Fruit fly (Drosophila melanogaster) whole organism, embryonic: ENCODE data around the gene ND-PDSW.

Experiments
- Blimp-1 ChIP-seq: fragments of 200-800 bp; sonication (Bioruptor generic); optimal IDR thresholded peaks from 3 replicates; lab custom pipeline; 2018; ENCODE audit warnings: missing biosample characterization, missing genetic modification characterization, mild to moderate bottlenecking, moderate library complexity, missing genetic modification reagents
- BtbVII ChIP-seq: fragments of 200-800 bp; sonication (Bioruptor generic); optimal IDR thresholded peaks from 3 replicates; lab custom pipeline; 2017; ENCODE audit warnings: missing biosample characterization, mild to moderate bottlenecking, missing genetic modification characterization
- CG10209 ChIP-seq: fragments of 200-800 bp; sonication (Bioruptor generic); optimal IDR thresholded peaks from 3 replicates; lab custom pipeline; 2017; ENCODE audit warnings: missing biosample characterization, mild to moderate bottlenecking, missing genetic modification characterization, missing genetic modification reagents
- CG10267 ChIP-seq: fragments of 200-800 bp; sonication (Bioruptor generic); optimal IDR thresholded peaks from 2 replicates; lab custom pipeline; 2018; ENCODE audit warnings: missing biosample characterization, mild to moderate bottlenecking, missing genetic modification characterization, moderate library complexity
- CG10543 ChIP-seq: fragments of 200-800 bp; sonication (Bioruptor generic); optimal IDR thresholded peaks from 3 replicates; lab custom pipeline; 2017; ENCODE audit warnings: missing biosample characterization, mild to moderate bottlenecking, missing genetic modification characterization, moderate library complexity
- CG1233 ChIP-seq: fragments of 200-800 bp; sonication (Bioruptor generic); optimal IDR thresholded peaks from 4 replicates; lab custom pipeline; 2018; ENCODE audit warnings: missing biosample characterization, mild to moderate bottlenecking, missing genetic modification characterization
- CG15601 ChIP-seq: fragments of 200-800 bp; sonication (Bioruptor generic); optimal IDR thresholded peaks from 3 replicates; lab custom pipeline; 2019; ENCODE audit warnings: missing biosample characterization, mild to moderate bottlenecking, missing genetic modification characterization, moderate library complexity
- CG1602 ChIP-seq: fragments of 200-800 bp; sonication (Bioruptor generic); optimal IDR thresholded peaks from 3 replicates; lab custom pipeline; 2016; ENCODE audit warnings: missing biosample characterization, missing genetic modification characterization
- CG16779 ChIP-seq: fragments of 200-800 bp; sonication (Bioruptor generic); IDR thresholded peaks from 2 replicates; pipeline ENCODE4 v1.3.6; 2022; ENCODE audit warnings: missing biosample characterization, missing genetic modification characterization
- CG17829 ChIP-seq: fragments of 200-800 bp; optimal IDR thresholded peaks from 2 replicates; lab custom pipeline; 2019; ENCODE audit warnings: missing biosample characterization, mild to moderate bottlenecking, missing genetic modification characterization, moderate library complexity
- CG2120 ChIP-seq: fragments of 200-800 bp; sonication (Bioruptor generic); optimal IDR thresholded peaks from 3 replicates; lab custom pipeline; 2016; ENCODE audit warnings: missing biosample characterization, missing genetic modification characterization
- CG2129 ChIP-seq: fragments of 200-800 bp; sonication (Bioruptor generic); IDR thresholded peaks from 2 replicates; pipeline ENCODE4 v1.3.6; 2022; ENCODE audit warnings: missing biosample characterization, missing genetic modification characterization; ENCODE audit not compliant: partially characterized antibody
- CG31441 ChIP-seq: fragments of 200-800 bp; sonication (Bioruptor generic); IDR thresholded peaks from 2 replicates; pipeline ENCODE4 v1.3.6; 2022; ENCODE audit warnings: missing biosample characterization, missing genetic modification characterization
- CG32772 ChIP-seq: fragments of 200-800 bp; sonication (Bioruptor generic); IDR thresholded peaks from 2 replicates; pipeline ENCODE4 v1.3.6; 2022; ENCODE audit warnings: missing biosample characterization, missing genetic modification characterization
- CG4282 ChIP-seq: fragments of 200-800 bp; sonication (Bioruptor generic); optimal IDR thresholded peaks from 2 replicates; lab custom pipeline; 2016; ENCODE audit warnings: missing biosample characterization, missing genetic modification characterization
- CG4424 ChIP-seq: fragments of 200-800 bp; sonication (Bioruptor generic); optimal IDR thresholded peaks from 3 replicates; lab custom pipeline; 2016; ENCODE audit warnings: missing biosample characterization, missing genetic modification characterization
- CG5180 ChIP-seq: fragments of 200-800 bp; sonication (Bioruptor generic); optimal IDR thresholded peaks from 3 replicates; lab custom pipeline; 2017; ENCODE audit warnings: missing biosample characterization, missing genetic modification characterization, mild to moderate bottlenecking, moderate library complexity, missing genetic modification reagents
- CG6654 ChIP-seq: fragments of 200-800 bp; sonication (Bioruptor generic); optimal IDR thresholded peaks from 2 replicates; lab custom pipeline; 2017; ENCODE audit warnings: missing biosample characterization, mild to moderate bottlenecking, missing genetic modification characterization
- CG6683 ChIP-seq: fragments of 200-800 bp; sonication (Bioruptor generic); optimal IDR thresholded peaks from 2 replicates; lab custom pipeline; 2017; ENCODE audit warnings: missing biosample characterization, mild to moderate bottlenecking, missing genetic modification characterization, missing genetic modification reagents
- CG8478 ChIP-seq: fragments of >200 bp; optimal IDR thresholded peaks from 2 replicates; lab custom pipeline; 2018
- CG9437 ChIP-seq: fragments of 200-800 bp; sonication (Bioruptor generic); optimal IDR thresholded peaks from 2 replicates; lab custom pipeline; 2018; ENCODE audit warnings: missing biosample characterization, mild to moderate bottlenecking, missing genetic modification characterization
- CHES-1-like ChIP-seq: fragments of 200-800 bp; sonication (Bioruptor generic); optimal IDR thresholded peaks from 2 replicates; lab custom pipeline; 2016; ENCODE audit warnings: missing biosample characterization, missing genetic modification characterization
- D ChIP-seq, 2 experiments: fragments of 200-800 bp in 1 of 2; fragments of >200 bp in 1 of 2; sonication (Bioruptor generic) in 1 of 2; optimal IDR thresholded peaks; 2 replicates in 1 of 2; 3 replicates in 1 of 2; lab custom pipeline; 2017; ENCODE audit warnings: mild to moderate bottlenecking in 1 of 2, missing biosample characterization in 1 of 2, missing genetic modification characterization in 1 of 2, missing genetic modification reagents in 1 of 2
- Deaf1 ChIP-seq: fragments of 200-800 bp; optimal IDR thresholded peaks from 3 replicates; lab custom pipeline; 2019; ENCODE audit warnings: missing biosample characterization, mild to moderate bottlenecking, missing genetic modification characterization, moderate library complexity
- Doc2 ChIP-seq: fragments of 200-800 bp; sonication (Bioruptor generic); IDR thresholded peaks from 2 replicates; pipeline ENCODE4 v1.3.6; 2022; ENCODE audit warnings: missing biosample characterization, missing genetic modification characterization
- Drgx ChIP-seq: fragments of 200-800 bp; sonication (Bioruptor generic); IDR thresholded peaks from 2 replicates; pipeline ENCODE4 v1.3.6; 2022; ENCODE audit warnings: missing biosample characterization, missing genetic modification characterization
- E2f1 ChIP-seq: fragments of 200-800 bp; sonication (Bioruptor generic); IDR thresholded peaks from 2 replicates; pipeline ENCODE4 v1.3.6; 2022; ENCODE audit warnings: missing biosample characterization, missing genetic modification characterization
- GATAe ChIP-seq: fragments of 200-800 bp; sonication (Bioruptor generic); conservative IDR thresholded peaks from 2 replicates; pipeline ENCODE4 v1.3.6; 2022; ENCODE audit warnings: missing biosample characterization, missing genetic modification characterization
- H2.0 ChIP-seq: fragments of 200-800 bp; sonication (Bioruptor generic); IDR thresholded peaks from 2 replicates; pipeline ENCODE4 v1.3.6; 2022; ENCODE audit warnings: missing biosample characterization, missing genetic modification characterization
- HLH3B ChIP-seq: fragments of 200-800 bp; sonication (Bioruptor generic); IDR thresholded peaks from 2 replicates; pipeline ENCODE4 v1.3.6; 2022; ENCODE audit warnings: missing biosample characterization, missing genetic modification characterization
- HmgZ ChIP-seq: fragments of 200-800 bp; sonication (Bioruptor generic); optimal IDR thresholded peaks from 2 replicates; lab custom pipeline; 2018; ENCODE audit warnings: missing biosample characterization, mild to moderate bottlenecking, missing genetic modification characterization
- MESR4 ChIP-seq: fragments of 200-800 bp; sonication (Bioruptor generic); optimal IDR thresholded peaks from 2 replicates; lab custom pipeline; 2018; ENCODE audit warnings: missing biosample characterization, mild to moderate bottlenecking, missing genetic modification characterization, moderate library complexity
- Mad ChIP-seq: fragments of 200-800 bp; sonication (Bioruptor generic); optimal IDR thresholded peaks from 2 replicates; lab custom pipeline; 2016; ENCODE audit warnings: missing biosample characterization, missing genetic modification characterization
- Mes4 ChIP-seq: fragments of 200-800 bp; sonication (Bioruptor generic); optimal IDR thresholded peaks from 2 replicates; lab custom pipeline; 2016; ENCODE audit warnings: missing biosample characterization, missing genetic modification characterization
- Oaz ChIP-seq: fragments of 200-800 bp; sonication (Bioruptor generic); IDR thresholded peaks from 2 replicates; pipeline ENCODE4 v1.3.6; 2022; ENCODE audit warnings: missing biosample characterization, missing genetic modification characterization
- Optix ChIP-seq: fragments of 200-800 bp; sonication (Bioruptor generic); IDR thresholded peaks from 3 replicates; pipeline ENCODE4 v1.3.6; 2022; ENCODE audit warnings: missing biosample characterization, missing genetic modification characterization
- Sox102F ChIP-seq: fragments of 200-800 bp; sonication (Bioruptor generic); optimal IDR thresholded peaks from 2 replicates; lab custom pipeline; 2018; ENCODE audit warnings: missing biosample characterization, mild to moderate bottlenecking, missing genetic modification characterization, moderate library complexity
- Spps ChIP-seq: fragments of 200-800 bp; sonication (Bioruptor generic); optimal IDR thresholded peaks from 2 replicates; lab custom pipeline; 2018; ENCODE audit warnings: missing biosample characterization, mild to moderate bottlenecking, missing genetic modification characterization
- Stat92E ChIP-seq, 3 experiments: fragments of >200 bp in 2 of 3; fragments of 200-800 bp in 1 of 3; sonication (Bioruptor generic) in 1 of 3; optimal IDR thresholded peaks; 2 replicates each; lab custom pipeline; 2017 to 2019; ENCODE audit warnings: missing biosample characterization in 3 of 3, missing genetic modification characterization in 3 of 3, mild to moderate bottlenecking in 1 of 3, moderate library complexity in 1 of 3
- YL-1 ChIP-seq: fragments of 200-800 bp; sonication (Bioruptor generic); optimal IDR thresholded peaks from 3 replicates; lab custom pipeline; 2017; ENCODE audit warnings: missing biosample characterization, mild to moderate bottlenecking, missing genetic modification characterization
- aop ChIP-seq: fragments of 200-800 bp; sonication (Bioruptor generic); IDR thresholded peaks from 2 replicates; pipeline ENCODE4 v1.3.6; 2022; ENCODE audit warnings: missing biosample characterization, missing genetic modification characterization
- disco-r ChIP-seq: fragments of 200-800 bp; sonication (Bioruptor generic); optimal IDR thresholded peaks from 2 replicates; lab custom pipeline; 2016; ENCODE audit warnings: missing biosample characterization, missing genetic modification characterization
- gce ChIP-seq: fragments of 200-800 bp; sonication (Bioruptor generic); IDR thresholded peaks from 3 replicates; pipeline ENCODE4 v1.3.6; 2022; ENCODE audit warnings: missing biosample characterization, missing genetic modification characterization
- klu ChIP-seq: fragments of 200-800 bp; sonication (Bioruptor generic); IDR thresholded peaks from 2 replicates; pipeline ENCODE4 v1.3.6; 2022; ENCODE audit warnings: missing biosample characterization, missing genetic modification characterization
- mam ChIP-seq: fragments of 200-800 bp; sonication (Bioruptor generic); optimal IDR thresholded peaks from 3 replicates; lab custom pipeline; 2016; ENCODE audit warnings: missing biosample characterization, missing genetic modification characterization
- oc ChIP-seq: fragments of 200-800 bp; sonication (Bioruptor generic); optimal IDR thresholded peaks from 2 replicates; lab custom pipeline; 2018; ENCODE audit warnings: missing biosample characterization, mild to moderate bottlenecking, missing genetic modification characterization, moderate library complexity
- pita ChIP-seq: fragments of 200-800 bp; sonication (Bioruptor generic); optimal IDR thresholded peaks from 2 replicates; lab custom pipeline; 2017; ENCODE audit warnings: missing biosample characterization, mild to moderate bottlenecking, missing genetic modification characterization
- sr ChIP-seq: fragments of 200-800 bp; sonication (Bioruptor generic); IDR thresholded peaks from 3 replicates; pipeline ENCODE4 v1.3.6; 2022; ENCODE audit warnings: missing biosample characterization, missing genetic modification characterization
- stc ChIP-seq: fragments of 200-800 bp; sonication (Bioruptor generic); IDR thresholded peaks from 2 replicates; pipeline ENCODE4 v1.3.6; 2022; ENCODE audit warnings: missing biosample characterization, missing genetic modification characterization
- tup ChIP-seq: fragments of 200-800 bp; sonication (Bioruptor generic); optimal IDR thresholded peaks from 2 replicates; lab custom pipeline; 2016; ENCODE audit warnings: missing biosample characterization, mild to moderate bottlenecking, missing genetic modification characterization, moderate library complexity

The ND-PDSW gene

DNA sequence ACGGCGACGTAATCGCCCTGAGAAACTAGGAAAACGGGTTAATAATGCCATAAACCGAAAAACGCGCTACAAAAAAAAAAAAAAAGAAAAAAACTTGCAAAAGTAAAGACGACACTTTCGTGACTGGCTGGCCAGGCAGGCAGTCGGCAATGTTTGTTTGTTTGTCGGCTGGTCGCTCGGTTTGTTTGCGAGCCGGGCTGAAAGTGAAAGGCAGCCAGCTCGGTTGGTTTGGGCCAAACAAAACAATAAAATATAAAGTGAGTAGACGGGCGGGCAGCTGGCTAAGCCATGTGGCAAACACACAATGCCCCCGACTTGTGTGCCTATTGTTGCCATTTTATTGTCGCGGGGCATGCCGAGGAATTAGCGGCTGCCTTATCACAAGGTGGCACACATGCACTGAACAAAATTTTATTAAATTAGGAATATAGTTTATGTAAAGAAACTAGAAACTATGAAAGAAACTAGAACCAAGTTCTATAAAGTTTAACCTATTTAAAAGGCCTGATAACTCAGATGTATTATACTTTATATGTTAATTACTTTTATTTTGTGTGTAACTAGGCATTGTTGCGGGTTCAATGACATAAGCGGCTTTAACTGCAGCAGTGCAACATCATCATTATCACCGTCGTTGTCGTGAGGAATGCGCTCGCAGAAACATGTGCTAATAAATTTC lies 37.4 kb upstream of the ND-PDSW start:
- TF ChIP-seq CG5180 (peak; percentile 39), CG4424 (GFP tag; lab: Kevin White, UChicago) (no peak), tup (no peak), Sox102F (GFP tag; lab: Kevin White, UChicago) (peak; percentile 6), CG9437 (GFP tag; lab: Kevin White, UChicago) (no peak), Spps (no peak), Deaf1 (tag; lab: Kevin White, UChicago) (peak; percentile 52), Blimp-1 (peak; percentile 79), CG16779 (GFP tag; lab: Robert Waterston, UW) (no peak), CG2129 (no peak), CG31441 (0 out of 2 replicates have a peak, but pooled peaks have one; percentile 15), E2f1 (GFP tag; lab: Robert Waterston, UW) (no peak), CG17829 (tag; lab: Kevin White, UChicago) (no peak), MESR4 (GFP tag; lab: Kevin White, UChicago) (no peak), Drgx (GFP tag; lab: Robert Waterston, UW) (peak; percentile 59), Stat92E (GFP tag; optimal IDR thresholded peaks at IDR 0.05; lab: Kevin White, UChicago) (no peak)

- TF ChIP-seq GATAe (GFP tag; lab: Robert Waterston, UW) (no peak), HmgZ (tag; lab: Kevin White, UChicago) (no peak), klu (GFP tag; lab: Robert Waterston, UW) (no peak), Oaz (GFP tag; lab: Robert Waterston, UW) (no peak), CG6683 (no peak), Doc2 (GFP tag; lab: Robert Waterston, UW) (no peak), Mes4 (GFP tag; lab: Kevin White, UChicago) (no peak), CG10209 (peak; percentile 53), stc (GFP tag; lab: Robert Waterston, UW) (peak; percentile 55; the same call in 1 of the 2 replicates), HLH3B (peak; percentile 78), mam (GFP tag; lab: Kevin White, UChicago) (no peak), Optix (GFP tag; lab: Robert Waterston, UW) (peak; percentile 69), D (optimal IDR thresholded peaks at IDR 0.05; lab: Kevin White, UChicago) (no peak), D (GFP tag; optimal IDR thresholded peaks at IDR 0.05; lab: Kevin White, UChicago) (peak; percentile 45), CG10543 (GFP tag; lab: Kevin White, UChicago) (no peak), sr (GFP tag; lab: Robert Waterston, UW) (no peak; the same call in 2 of the 3 replicates), oc (peak; percentile 4), BtbVII (GFP tag; lab: Kevin White, UChicago) (no peak), H2.0 (GFP tag; lab: Robert Waterston, UW) (peak; percentile 19; the same call in 1 of the 2 replicates), disco-r (no peak), CG10267 (tag; lab: Kevin White, UChicago) (peak; percentile 19), aop (no peak), Mad (GFP tag; lab: Kevin White, UChicago) (no peak), CG2120 (GFP tag; lab: Kevin White, UChicago) (no peak), YL-1 (no peak), pita (GFP tag; lab: Kevin White, UChicago) (no peak), CHES-1-like (GFP tag; lab: Kevin White, UChicago) (no peak), CG1602 (GFP tag; lab: Kevin White, UChicago) (peak; percentile 2), CG6654 (GFP tag; lab: Kevin White, UChicago) (no peak), CG8478 (lab: Kevin White, UChicago) (no peak), CG32772 (GFP tag; lab: Robert Waterston, UW) (0 out of 2 replicates have a peak, but pooled peaks have one; percentile 49), CG15601 (tag; lab: Kevin White, UChicago) (no peak), CG1233 (GFP tag; lab: Kevin White, UChicago) (peak; percentile 4), gce (GFP tag; lab: Robert Waterston, UW) (peak; percentile 54; the same call in 1 of the 3 replicates), CG4282 (GFP tag; lab: Kevin White, UChicago) (no peak)
Measured at dm6 chr2L:3435086-3435485, 30.9 kb upstream of the ND-PDSW start.
